Worm (Caenorhabditis elegans): ENCODE data around the gene grl-31.

Gene grl-31

ce11 chrV:3543344-3543743, 14.2 kb downstream of the grl-31 start, which contains the start of gene nhr-222:
Gene nhr-222, minus strand, starts transcription at chrV:3543444.
- no peak for TF ChIP-seq unc-3 (GFP tag; conservative IDR thresholded peaks at IDR 0.05)
- no peak for TF ChIP-seq unc-3 (tag; optimal IDR thresholded peaks at IDR 0.05)
- TF ChIP-seq ceh-18 (tag; optimal IDR thresholded peaks at IDR 0.05): no peak
- no peak for TF ChIP-seq tbx-2 (tag; optimal IDR thresholded peaks at IDR 0.05)
- no peak for TF ChIP-seq hlh-13 (GFP tag; optimal IDR thresholded peaks at IDR 0.05)
- TF ChIP-seq pros-1 (tag; optimal IDR thresholded peaks at IDR 0.05): no peak
- TF ChIP-seq ceh-2 (tag; optimal IDR thresholded peaks at IDR 0.05): no peak
- no peak for TF ChIP-seq mec-3 (tag; optimal IDR thresholded peaks at IDR 0.05; ENCODE audit: borderline replicate concordance)
- TF ChIP-seq fkh-10 (GFP tag; optimal IDR thresholded peaks at IDR 0.05): no peak
- TF ChIP-seq pat-9 (tag; optimal IDR thresholded peaks at IDR 0.05): no peak
- no peak for TF ChIP-seq fax-1 (tag; optimal IDR thresholded peaks at IDR 0.05)
- no peak for TF ChIP-seq fkh-6 (tag; optimal IDR thresholded peaks at IDR 0.05)
- no peak for TF ChIP-seq ceh-45 (GFP tag; IDR thresholded peaks at IDR 0.05)
- no peak for TF ChIP-seq Y22D7AL.16 (tag; optimal IDR thresholded peaks at IDR 0.05)

- TF ChIP-seq eyg-1 (tag; optimal IDR thresholded peaks at IDR 0.05) (no peak), lim-6 (tag; optimal IDR thresholded peaks at IDR 0.05) (no peak), ttx-3 (tag; optimal IDR thresholded peaks at IDR 0.05) (no peak), fkh-6 (tag; optimal IDR thresholded peaks at IDR 0.05) (no peak), ceh-31 (tag; optimal IDR thresholded peaks at IDR 0.05) (no peak), K09A11.1 (tag; optimal IDR thresholded peaks at IDR 0.05; ENCODE audit: insufficient read depth) (no peak), ceh-30 (tag; optimal IDR thresholded peaks at IDR 0.05) (no peak), elt-2 (tag; optimal IDR thresholded peaks at IDR 0.05) (no peak)
These were observed 16.5 kb downstream of the grl-31 start, which contains the start of gene srbc-67 for ce11 chrV:3541117-3541516. Gene srbc-67, minus strand, starts transcription at chrV:3541217.

ce11 chrV:3538307-3538706, 19.3 kb downstream of the grl-31 start, which contains the start of gene nhr-93:
Gene nhr-93, minus strand, starts transcription at chrV:3538407.
- TF ChIP-seq ceh-30 (tag; optimal IDR thresholded peaks at IDR 0.05) (no peak), ceh-24 (tag; optimal IDR thresholded peaks at IDR 0.05) (no peak), ceh-6 (GFP tag; optimal IDR thresholded peaks at IDR 0.05) (no peak), tbx-2 (tag; optimal IDR thresholded peaks at IDR 0.05) (no peak), dve-1 (tag; optimal IDR thresholded peaks at IDR 0.05) (no peak), pag-3 (tag; optimal IDR thresholded peaks at IDR 0.05; ENCODE audit: borderline replicate concordance) (no peak), gmeb-2 (tag; optimal IDR thresholded peaks at IDR 0.05) (no peak), madf-2 (tag; optimal IDR thresholded peaks at IDR 0.05) (no peak), ceh-22 (tag; optimal IDR thresholded peaks at IDR 0.05) (no peak), hlh-30 (tag; optimal IDR thresholded peaks at IDR 0.05; ENCODE audit: insufficient read depth) (no peak), ref-2 (tag; optimal IDR thresholded peaks at IDR 0.05) (no peak), unc-3 (GFP tag; conservative IDR thresholded peaks at IDR 0.05) (no peak), unc-3 (tag; optimal IDR thresholded peaks at IDR 0.05) (no peak), ceh-19 (GFP tag; optimal IDR thresholded peaks at IDR 0.05) (no peak), ahr-1 (tag; optimal IDR thresholded peaks at IDR 0.05) (no peak), mec-3 (tag; optimal IDR thresholded peaks at IDR 0.05; ENCODE audit: borderline replicate concordance) (no peak), ama-1 (optimal IDR thresholded peaks at IDR 0.05) (no peak), ceh-31 (tag; optimal IDR thresholded peaks at IDR 0.05) (no peak)

- TF ChIP-seq ceh-31 (tag; optimal IDR thresholded peaks at IDR 0.05) (no peak), K02D7.2 (tag; optimal IDR thresholded peaks at IDR 0.05) (no peak)
These were observed 22.3 kb downstream of the grl-31 start, which contains the start of gene nhr-221 for ce11 chrV:3535260-3535659. Gene nhr-221, minus strand, starts transcription at chrV:3535360.

ce11 chrV:3530403-3530802, 27.2 kb downstream of the grl-31 start, which contains the start of gene srbc-66:
Gene srbc-66, plus strand, starts transcription at chrV:3530703.
- TF ChIP-seq lin-11 (tag; optimal IDR thresholded peaks at IDR 0.05) (no peak), sox-2 (GFP tag; IDR thresholded peaks at IDR 0.05) (no peak), hlh-15 (tag; optimal IDR thresholded peaks at IDR 0.05) (no peak), ets-4 (tag; optimal IDR thresholded peaks at IDR 0.05) (no peak), sdc-2 (tag; optimal IDR thresholded peaks at IDR 0.05) (no peak), rnt-1 (tag; optimal IDR thresholded peaks at IDR 0.05) (no peak), lim-6 (tag; optimal IDR thresholded peaks at IDR 0.05) (no peak), ceh-9 (tag; optimal IDR thresholded peaks at IDR 0.05) (no peak), fkh-6 (tag; optimal IDR thresholded peaks at IDR 0.05) (no peak), F13H6.1 (tag; optimal IDR thresholded peaks at IDR 0.05) (no peak), T23F11.4 (GFP tag; optimal IDR thresholded peaks at IDR 0.05) (no peak), ceh-31 (tag; optimal IDR thresholded peaks at IDR 0.05) (no peak), nhr-11 (tag; optimal IDR thresholded peaks at IDR 0.05) (no peak), unc-55 (GFP tag; optimal IDR thresholded peaks at IDR 0.05) (no peak), ttx-3 (tag; optimal IDR thresholded peaks at IDR 0.05) (no peak), pax-1 (tag; optimal IDR thresholded peaks at IDR 0.05) (no peak), pag-3 (tag; optimal IDR thresholded peaks at IDR 0.05; ENCODE audit: borderline replicate concordance) (no peak)
